Worm (Caenorhabditis elegans) whole organism, L4 larva: ENCODE results near the gene C04F6.9.

Experiments used
- ama-1 ChIP-seq: fragments of 150-350 bp; optimal IDR thresholded peaks from 2 replicates; lab custom pipeline; 2014; ENCODE audit warnings: inconsistent platforms, mixed read lengths
- jun-1 ChIP-seq: fragments of 150-350 bp; optimal IDR thresholded peaks from 2 replicates; lab custom pipeline; 2014; ENCODE audit warnings: missing biosample characterization, missing genetic modification reagents, missing genetic modification characterization
- nhr-11 ChIP-seq: fragments of 150-350 bp; optimal IDR thresholded peaks from 2 replicates; lab custom pipeline; 2014; ENCODE audit warnings: missing biosample characterization, missing genetic modification characterization

ce11 chrX:3385362-3385761, 16.4 kb upstream of the C04F6.9 start, which contains the start of gene acp-1:
- TF ChIP-seq ama-1 (lab: Kevin White, UChicago), result no peak
- TF ChIP-seq nhr-11 (tag; lab: Kevin White, UChicago), result no peak
- no peak for TF ChIP-seq jun-1 (tag; lab: Kevin White, UChicago)
